Fruit fly (Drosophila melanogaster) whole organism, embryonic: Measurements from ENCODE around the gene SCAR.

Source experiments
- Aef1 ChIP-seq: fragments of 200-800 bp; sonication (Bioruptor generic); IDR thresholded peaks from 3 replicates; pipeline ENCODE4 v1.3.6; 2022; ENCODE audit warnings: missing biosample characterization, missing genetic modification characterization
- CG10543 ChIP-seq: fragments of 200-800 bp; sonication (Bioruptor generic); optimal IDR thresholded peaks from 3 replicates; lab custom pipeline; 2017; ENCODE audit warnings: missing biosample characterization, mild to moderate bottlenecking, missing genetic modification characterization, moderate library complexity
- CG11398 ChIP-seq: fragments of 200-800 bp; sonication (Bioruptor generic); optimal IDR thresholded peaks from 2 replicates; lab custom pipeline; 2016; ENCODE audit warnings: missing biosample characterization, missing genetic modification characterization
- CG12071 ChIP-seq: fragments of 200-800 bp; sonication (Bioruptor generic); optimal IDR thresholded peaks from 3 replicates; lab custom pipeline; 2018; ENCODE audit warnings: missing biosample characterization, mild to moderate bottlenecking, missing genetic modification characterization
- CG12219 ChIP-seq: fragments of 200-800 bp; sonication (Bioruptor generic); optimal IDR thresholded peaks from 3 replicates; lab custom pipeline; 2018; ENCODE audit warnings: missing biosample characterization, mild to moderate bottlenecking, missing genetic modification characterization
- CG12769 ChIP-seq: fragments of 200-800 bp; sonication (Bioruptor generic); optimal IDR thresholded peaks from 2 replicates; lab custom pipeline; 2019; ENCODE audit warnings: missing biosample characterization, mild to moderate bottlenecking, missing genetic modification characterization, moderate library complexity
- CG12942 ChIP-seq: fragments of 200-800 bp; sonication (Bioruptor generic); optimal IDR thresholded peaks from 3 replicates; lab custom pipeline; 2016; ENCODE audit warnings: missing biosample characterization, missing genetic modification characterization
- CG13287 ChIP-seq: fragments of 200-800 bp; sonication (Bioruptor generic); IDR thresholded peaks from 2 replicates; pipeline ENCODE4 v1.3.6; 2022; ENCODE audit warnings: missing biosample characterization, missing genetic modification characterization; ENCODE audit not compliant: partially characterized antibody
- CG13775 ChIP-seq: fragments of 200-800 bp; sonication (Bioruptor generic); optimal IDR thresholded peaks from 3 replicates; lab custom pipeline; 2017; ENCODE audit warnings: missing biosample characterization, mild to moderate bottlenecking, missing genetic modification characterization
- CG13894 ChIP-seq: fragments of 200-800 bp; sonication (Bioruptor generic); optimal IDR thresholded peaks from 3 replicates; lab custom pipeline; 2018; ENCODE audit warnings: missing biosample characterization, mild to moderate bottlenecking, missing genetic modification characterization, moderate library complexity
- CG14050 ChIP-seq: fragments of 200-800 bp; sonication (Bioruptor generic); IDR thresholded peaks from 3 replicates; pipeline ENCODE4 v1.3.6; 2022; ENCODE audit warnings: missing biosample characterization, missing genetic modification characterization
- CG15479 ChIP-seq: fragments of 200-800 bp; sonication (Bioruptor generic); optimal IDR thresholded peaks from 3 replicates; lab custom pipeline; 2019; ENCODE audit warnings: missing biosample characterization, mild to moderate bottlenecking, missing genetic modification characterization, moderate library complexity
- CG16813 ChIP-seq: fragments of 200-800 bp; sonication (Bioruptor generic); IDR thresholded peaks from 3 replicates; pipeline ENCODE4 v1.3.6; 2022; ENCODE audit warnings: missing biosample characterization, missing genetic modification characterization; ENCODE audit not compliant: partially characterized antibody
- CG18476 ChIP-seq: fragments of 200-800 bp; sonication (Bioruptor generic); optimal IDR thresholded peaks from 2 replicates; lab custom pipeline; 2016; ENCODE audit warnings: missing biosample characterization, mild to moderate bottlenecking, missing genetic modification characterization
- CG2678 ChIP-seq: fragments of 200-800 bp; sonication (Bioruptor generic); optimal IDR thresholded peaks from 3 replicates; lab custom pipeline; 2019; ENCODE audit warnings: missing biosample characterization, mild to moderate bottlenecking, missing genetic modification characterization, moderate library complexity
- CG31388 ChIP-seq: fragments of 200-800 bp; sonication (Bioruptor generic); optimal IDR thresholded peaks from 2 replicates; lab custom pipeline; 2016; ENCODE audit warnings: missing biosample characterization, missing genetic modification characterization
- CG33213 ChIP-seq: fragments of 200-800 bp; sonication (Bioruptor generic); optimal IDR thresholded peaks from 3 replicates; lab custom pipeline; 2016; ENCODE audit warnings: missing biosample characterization, missing genetic modification characterization
- CG33557 ChIP-seq: fragments of 200-800 bp; sonication (Bioruptor generic); optimal IDR thresholded peaks from 2 replicates; lab custom pipeline; 2019; ENCODE audit warnings: missing biosample characterization, mild to moderate bottlenecking, missing genetic modification characterization, moderate library complexity
- CG4404 ChIP-seq: fragments of 200-800 bp; sonication (Bioruptor generic); IDR thresholded peaks from 2 replicates; pipeline ENCODE4 v1.3.6; 2022; ENCODE audit warnings: missing biosample characterization, missing genetic modification characterization
- CG8359 ChIP-seq: fragments of 200-800 bp; sonication (Bioruptor generic); optimal IDR thresholded peaks from 2 replicates; lab custom pipeline; 2017; ENCODE audit warnings: missing biosample characterization, mild to moderate bottlenecking, missing genetic modification characterization, borderline replicate concordance
- CG9609 ChIP-seq: fragments of 200-800 bp; sonication (Bioruptor generic); optimal IDR thresholded peaks from 3 replicates; lab custom pipeline; 2016; ENCODE audit warnings: missing biosample characterization, missing genetic modification characterization
- CG9932 ChIP-seq: fragments of 200-800 bp; sonication (Bioruptor generic); IDR thresholded peaks from 2 replicates; pipeline ENCODE4 v1.3.6; 2022; ENCODE audit warnings: missing biosample characterization, missing genetic modification characterization
- Dip3 ChIP-seq: fragments of 200-800 bp; sonication (Bioruptor generic); optimal IDR thresholded peaks from 3 replicates; lab custom pipeline; 2016; ENCODE audit warnings: missing biosample characterization, missing genetic modification characterization
- E2f1 ChIP-seq: fragments of 200-800 bp; sonication (Bioruptor generic); IDR thresholded peaks from 2 replicates; pipeline ENCODE4 v1.3.6; 2022; ENCODE audit warnings: missing biosample characterization, missing genetic modification characterization
- Gug ChIP-seq: fragments of 200-800 bp; sonication (Bioruptor generic); IDR thresholded peaks from 4 replicates; pipeline ENCODE4 v1.3.6; 2022; ENCODE audit warnings: missing biosample characterization, missing genetic modification characterization
- H2.0 ChIP-seq: fragments of 200-800 bp; sonication (Bioruptor generic); IDR thresholded peaks from 2 replicates; pipeline ENCODE4 v1.3.6; 2022; ENCODE audit warnings: missing biosample characterization, missing genetic modification characterization
- HLH4C ChIP-seq: fragments of 200-800 bp; sonication (Bioruptor generic); IDR thresholded peaks from 3 replicates; pipeline ENCODE4 v1.3.6; 2022; ENCODE audit warnings: missing biosample characterization, missing genetic modification characterization; ENCODE audit not compliant: partially characterized antibody
- Meics ChIP-seq: fragments of 200-800 bp; sonication (Bioruptor generic); optimal IDR thresholded peaks from 2 replicates; lab custom pipeline; 2017; ENCODE audit warnings: missing biosample characterization, mild to moderate bottlenecking, missing genetic modification characterization
- Oaz ChIP-seq: fragments of 200-800 bp; sonication (Bioruptor generic); IDR thresholded peaks from 2 replicates; pipeline ENCODE4 v1.3.6; 2022; ENCODE audit warnings: missing biosample characterization, missing genetic modification characterization
- Sry-β ChIP-seq: fragments of 200-800 bp; sonication (Bioruptor generic); optimal IDR thresholded peaks from 2 replicates; lab custom pipeline; 2018; ENCODE audit warnings: missing biosample characterization, mild to moderate bottlenecking, missing genetic modification characterization, moderate library complexity
- Stat92E ChIP-seq, 3 experiments: fragments of >200 bp in 2 of 3; fragments of 200-800 bp in 1 of 3; sonication (Bioruptor generic) in 1 of 3; optimal IDR thresholded peaks; 2 replicates each; lab custom pipeline; 2017 to 2019; ENCODE audit warnings: missing biosample characterization in 3 of 3, missing genetic modification characterization in 3 of 3, mild to moderate bottlenecking in 1 of 3, moderate library complexity in 1 of 3
- ara ChIP-seq: fragments of 200-800 bp; sonication (Bioruptor generic); IDR thresholded peaks from 2 replicates; pipeline ENCODE4 v1.3.6; 2022; ENCODE audit warnings: missing biosample characterization, missing genetic modification characterization
- cato ChIP-seq: fragments of 200-800 bp; sonication (Bioruptor generic); optimal IDR thresholded peaks from 2 replicates; lab custom pipeline; 2016; ENCODE audit warnings: missing biosample characterization, missing genetic modification characterization, borderline replicate concordance
- chm ChIP-seq: fragments of 200-800 bp; sonication (Bioruptor generic); IDR thresholded peaks from 2 replicates; pipeline ENCODE4 v1.3.6; 2022; ENCODE audit warnings: missing biosample characterization, missing genetic modification characterization
- croc ChIP-seq: fragments of 200-800 bp; sonication (Bioruptor generic); conservative IDR thresholded peaks from 3 replicates; pipeline ENCODE4 v1.3.6; 2022; ENCODE audit warnings: missing biosample characterization, missing genetic modification characterization
- da ChIP-seq: fragments of 200-800 bp; sonication (Bioruptor generic); optimal IDR thresholded peaks from 2 replicates; lab custom pipeline; 2016; ENCODE audit warnings: missing biosample characterization, missing genetic modification characterization
- dan ChIP-seq: fragments of 200-800 bp; sonication (Bioruptor generic); IDR thresholded peaks from 2 replicates; pipeline ENCODE4 v1.3.6; 2022; ENCODE audit warnings: missing biosample characterization, missing genetic modification characterization
- dmrt11E ChIP-seq: fragments of 200-800 bp; sonication (Bioruptor generic); optimal IDR thresholded peaks from 3 replicates; lab custom pipeline; 2018; ENCODE audit warnings: missing biosample characterization, mild to moderate bottlenecking, missing genetic modification characterization, moderate library complexity
- gcm ChIP-seq: fragments of 200-800 bp; sonication (Bioruptor generic); optimal IDR thresholded peaks from 2 replicates; lab custom pipeline; 2019; ENCODE audit warnings: missing biosample characterization, mild to moderate bottlenecking, missing genetic modification characterization, moderate library complexity
- hb ChIP-seq: fragments of 200-800 bp; sonication (Bioruptor generic); IDR thresholded peaks from 3 replicates; pipeline ENCODE4 v1.3.6; 2022; ENCODE audit warnings: missing biosample characterization, missing genetic modification characterization; ENCODE audit not compliant: partially characterized antibody
- jigr1 ChIP-seq: fragments of 200-800 bp; sonication (Bioruptor generic); IDR thresholded peaks from 3 replicates; pipeline ENCODE4 v1.3.6; 2022; ENCODE audit warnings: missing biosample characterization, missing genetic modification characterization
- kay ChIP-seq: fragments of 200-800 bp; sonication (Bioruptor generic); optimal IDR thresholded peaks from 2 replicates; lab custom pipeline; 2016; ENCODE audit warnings: missing biosample characterization, missing genetic modification characterization
- pzg ChIP-seq: fragments of 200-800 bp; sonication (Bioruptor generic); optimal IDR thresholded peaks from 3 replicates; lab custom pipeline; 2018; ENCODE audit warnings: missing biosample characterization, mild to moderate bottlenecking, missing genetic modification characterization, moderate library complexity
- sens-2 ChIP-seq: fragments of 200-800 bp; sonication (Bioruptor generic); IDR thresholded peaks from 2 replicates; pipeline ENCODE4 v1.3.6; 2022; ENCODE audit warnings: missing biosample characterization, missing genetic modification characterization
- stwl ChIP-seq: fragments of 200-800 bp; sonication (Bioruptor generic); optimal IDR thresholded peaks from 3 replicates; lab custom pipeline; 2018; ENCODE audit warnings: missing biosample characterization, mild to moderate bottlenecking, missing genetic modification characterization, moderate library complexity
- tgo ChIP-seq: fragments of 200-800 bp; sonication (Bioruptor generic); IDR thresholded peaks from 3 replicates; pipeline ENCODE4 v1.3.6; 2022; ENCODE audit warnings: missing biosample characterization, missing genetic modification characterization
- tna ChIP-seq: fragments of 200-800 bp; sonication (Bioruptor generic); IDR thresholded peaks from 2 replicates; pipeline ENCODE4 v1.3.6; 2022; ENCODE audit warnings: missing biosample characterization, missing genetic modification characterization; ENCODE audit not compliant: partially characterized antibody
- toy ChIP-seq: fragments of 200-800 bp; sonication (Bioruptor generic); IDR thresholded peaks from 2 replicates; pipeline ENCODE4 v1.3.6; 2022; ENCODE audit warnings: missing biosample characterization, missing genetic modification characterization

SCAR gene

DNA sequence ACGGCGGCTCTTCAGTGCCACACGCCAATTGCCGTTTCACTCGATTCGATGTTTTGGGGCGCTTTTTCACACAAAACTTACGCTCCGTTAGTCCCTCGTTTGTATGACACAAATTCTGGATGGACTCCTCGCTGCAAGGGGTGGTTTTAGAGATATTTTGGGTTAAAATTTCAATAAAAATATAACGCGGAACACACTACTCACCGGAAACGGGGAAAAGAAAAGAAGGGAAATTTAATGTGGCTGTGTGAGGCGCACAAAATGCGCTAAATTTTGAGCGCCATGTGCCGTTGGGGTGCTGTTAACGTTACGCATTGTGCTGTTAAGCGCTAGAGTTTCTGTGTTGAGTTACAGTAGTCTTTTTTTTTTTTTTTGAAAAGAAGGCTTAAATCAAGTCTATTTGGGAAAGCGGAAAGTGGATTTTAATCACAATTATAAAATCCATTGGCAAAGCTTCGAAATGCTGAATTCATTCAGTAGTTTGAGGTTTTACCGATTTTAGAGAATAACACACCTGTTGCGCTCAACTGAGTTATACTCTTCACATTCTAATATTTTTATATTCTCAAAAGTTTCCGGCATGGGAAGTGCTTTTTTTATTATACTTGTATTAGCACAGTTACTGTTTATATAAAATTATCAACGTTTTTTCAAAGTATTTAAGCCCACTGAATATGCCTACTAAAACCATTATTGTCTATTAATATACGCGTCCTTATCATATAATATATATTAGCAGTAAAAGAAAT, 27.5 kb downstream of the SCAR start, which contains the start of gene RpL9:
Gene RpL9 (minus strand): TSS at position 265 of the 749 bp plus-strand sequence.
- TF ChIP-seq hb, result no peak
- peak; percentile 84 for TF ChIP-seq CG12219
- TF ChIP-seq stwl (tag; lab: Kevin White, UChicago), result peak; percentile 20
- peak; percentile 51 for TF ChIP-seq pzg (GFP tag; lab: Kevin White, UChicago)
- TF ChIP-seq CG16813 (GFP tag; lab: Robert Waterston, UW), result no peak
- TF ChIP-seq CG9932 (GFP tag; lab: Robert Waterston, UW), result no peak
- TF ChIP-seq Gug (GFP tag; lab: Robert Waterston, UW), result no peak
- TF ChIP-seq CG9609 (GFP tag; lab: Kevin White, UChicago), result peak; percentile 40
- no peak for TF ChIP-seq chm (GFP tag; lab: Robert Waterston, UW)
- no peak for TF ChIP-seq jigr1 (GFP tag; lab: Robert Waterston, UW)
- TF ChIP-seq CG31388 (GFP tag; lab: Kevin White, UChicago), result no peak
- no peak for TF ChIP-seq CG18476
- no peak; the same call in 1 of the 2 replicates for TF ChIP-seq CG13287
- TF ChIP-seq gcm, result no peak
- peak; percentile 63 for TF ChIP-seq CG12769 (tag; lab: Kevin White, UChicago)
- no peak for TF ChIP-seq cato (GFP tag; lab: Kevin White, UChicago)
- peak; percentile 75 for TF ChIP-seq CG33213 (GFP tag; lab: Kevin White, UChicago)
- TF ChIP-seq CG15479 (GFP tag; lab: Kevin White, UChicago), result no peak
- TF ChIP-seq toy (GFP tag; lab: Robert Waterston, UW), result no peak; the same call in 1 of the 2 replicates
- TF ChIP-seq CG4404 (GFP tag; lab: Robert Waterston, UW), result no peak
- TF ChIP-seq CG13894, result no peak
- TF ChIP-seq sens-2 (GFP tag; lab: Robert Waterston, UW), result peak; percentile 84
- TF ChIP-seq CG10543, result no peak
- TF ChIP-seq Stat92E (GFP tag; optimal IDR thresholded peaks at IDR 0.05; lab: Kevin White, UChicago), result peak in 1 of 3 experiments; percentile 35
- TF ChIP-seq CG13775 (GFP tag; lab: Kevin White, UChicago), result peak; percentile 78
- TF ChIP-seq croc, result no peak
- TF ChIP-seq Oaz, result peak; percentile 64
- TF ChIP-seq Aef1, result no peak
- TF ChIP-seq kay (GFP tag; lab: Kevin White, UChicago), result no peak
- no peak for TF ChIP-seq HLH4C (GFP tag; lab: Robert Waterston, UW)
- TF ChIP-seq da (GFP tag; lab: Kevin White, UChicago), result peak; percentile 30
- no peak for TF ChIP-seq CG12942 (GFP tag; lab: Kevin White, UChicago)
- peak; percentile 49 for TF ChIP-seq dmrt11E (tag; lab: Kevin White, UChicago)
- peak; percentile 45 for TF ChIP-seq Dip3 (GFP tag; lab: Kevin White, UChicago)
- TF ChIP-seq ara (GFP tag; lab: Robert Waterston, UW), result peak; percentile 68; the same call in 1 of the 2 replicates
- no peak for TF ChIP-seq CG12071 (GFP tag; lab: Kevin White, UChicago)
- peak; percentile 34 for TF ChIP-seq H2.0 (GFP tag; lab: Robert Waterston, UW)
- peak; percentile 38 for TF ChIP-seq Sry-β (GFP tag; lab: Kevin White, UChicago)
- TF ChIP-seq dan, result no peak
- no peak for TF ChIP-seq tna (GFP tag; lab: Robert Waterston, UW)
- TF ChIP-seq CG14050 (GFP tag; lab: Robert Waterston, UW), result no peak; the same call in 1 of the 3 replicates
- peak; percentile 70 for TF ChIP-seq CG11398 (GFP tag; lab: Kevin White, UChicago)
- no peak; the same call in 1 of the 2 replicates for TF ChIP-seq E2f1 (GFP tag; lab: Robert Waterston, UW)
- peak; percentile 33; the same call in 1 of the 3 replicates for TF ChIP-seq tgo (GFP tag; lab: Robert Waterston, UW)
- no peak for TF ChIP-seq CG2678 (tag; lab: Kevin White, UChicago)
- TF ChIP-seq Meics (GFP tag; lab: Kevin White, UChicago), result peak; percentile 86
- peak; percentile 63 for TF ChIP-seq CG8359 (GFP tag; lab: Kevin White, UChicago)
- peak; percentile 72 for TF ChIP-seq CG33557 (GFP tag; lab: Kevin White, UChicago)
